Worm (Caenorhabditis elegans): ENCODE results near the gene ing-3.

Gene ing-3

DNA sequence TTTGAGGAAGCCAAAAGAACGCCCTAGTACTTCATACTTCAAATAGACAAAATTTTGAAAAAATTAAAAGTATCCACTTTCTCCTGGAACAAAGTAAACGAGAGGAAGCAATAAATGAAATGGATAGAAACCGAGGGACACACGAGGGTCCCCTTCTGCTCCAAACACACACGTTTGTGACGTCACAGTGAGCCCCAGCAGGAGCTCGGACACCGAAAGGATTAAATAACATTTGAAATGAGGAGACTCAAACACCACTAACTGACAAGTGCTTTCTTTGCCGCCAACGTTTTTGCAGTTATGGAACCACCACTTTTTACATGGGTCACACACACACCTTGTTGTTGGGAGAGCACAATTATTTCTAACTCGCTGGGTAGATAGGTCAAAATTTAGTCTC lies 27.6 kb downstream of the ing-3 start (continued):
- TF ChIP-seq ztf-4 (tag; optimal IDR thresholded peaks at IDR 0.05), result peak; percentile 0
- TF ChIP-seq nhr-20 (tag; optimal IDR thresholded peaks at IDR 0.05), result peak; percentile 4

ce11 chrII:13907615-13908014 lies 31.8 kb downstream of the ing-3 start:
- no peak for TF ChIP-seq efl-3 (GFP tag; optimal IDR thresholded peaks at IDR 0.05)
- no peak for TF ChIP-seq unc-130 (tag; optimal IDR thresholded peaks at IDR 0.05)
- TF ChIP-seq dpl-1 (GFP tag; optimal IDR thresholded peaks at IDR 0.05), result no peak
- no peak for TF ChIP-seq tlp-1 (tag; optimal IDR thresholded peaks at IDR 0.05)
- no peak for TF ChIP-seq efl-1 (optimal IDR thresholded peaks at IDR 0.05)
- peak; percentile 21 to 81 for TF ChIP-seq efl-1 (GFP tag; optimal IDR thresholded peaks at IDR 0.05 in 1 of 2)
- TF ChIP-seq lir-3 (tag; optimal IDR thresholded peaks at IDR 0.05; ENCODE audit: poor library complexity), result no peak

ce11 chrII:13908592-13908991 lies 32.8 kb downstream of the ing-3 start, which contains the start of gene citk-1:
citk-1 (plus strand) TSS chrII:13908914.
- TF ChIP-seq lin-15B (tag; optimal IDR thresholded peaks at IDR 0.05) (peak; percentile 26), vab-15 (tag; optimal IDR thresholded peaks at IDR 0.05) (peak; percentile 82), xbp-1 (tag; optimal IDR thresholded peaks at IDR 0.05) (peak; percentile 80), grh-1 (GFP tag; IDR thresholded peaks at IDR 0.05) (peak; percentile 62), mab-9 (GFP tag; IDR thresholded peaks at IDR 0.05) (no peak), fkh-10 (GFP tag; optimal IDR thresholded peaks at IDR 0.05) (peak; percentile 21), F16B12.6 (tag; optimal IDR thresholded peaks at IDR 0.05) (peak; percentile 99), zip-4 (GFP tag; optimal IDR thresholded peaks at IDR 0.05) (peak; percentile 5), ceh-63 (GFP tag; optimal IDR thresholded peaks at IDR 0.05) (no peak), hlh-17 (GFP tag; optimal IDR thresholded peaks at IDR 0.05; ENCODE audit: borderline replicate concordance) (no peak), ceh-8 (GFP tag; optimal IDR thresholded peaks at IDR 0.05) (no peak), aly-2 (tag; optimal IDR thresholded peaks at IDR 0.05) (peak; percentile 28), elt-3 (tag; optimal IDR thresholded peaks at IDR 0.05) (peak in 2 of 6 experiments; percentile 32 to 50), alr-1 (tag; optimal IDR thresholded peaks at IDR 0.05; ENCODE audit: borderline replicate concordance) (no peak), snu-23 (GFP tag; optimal IDR thresholded peaks at IDR 0.05) (peak; percentile 83), tlp-1 (tag; optimal IDR thresholded peaks at IDR 0.05) (no peak), lin-13 (GFP tag; optimal IDR thresholded peaks at IDR 0.05) (peak; percentile 76), dpl-1 (GFP tag; optimal IDR thresholded peaks at IDR 0.05) (peak; percentile 98 to 99 (median 98)), pax-3 (tag; optimal IDR thresholded peaks at IDR 0.05) (peak; percentile 10), nhr-19 (GFP tag; conservative IDR thresholded peaks at IDR 0.05) (peak; percentile 64), swsn-7 (tag; optimal IDR thresholded peaks at IDR 0.05) (peak; percentile 73), nhr-237 (tag; optimal IDR thresholded peaks at IDR 0.05) (no peak), hlh-4 (tag; optimal IDR thresholded peaks at IDR 0.05) (no peak), fos-1 (tag; optimal IDR thresholded peaks at IDR 0.05) (peak; percentile 63), ces-1 (GFP tag; optimal IDR thresholded peaks at IDR 0.05) (no peak), hpl-2 (GFP tag; optimal IDR thresholded peaks at IDR 0.05) (no peak), lin-14 (GFP tag; optimal IDR thresholded peaks at IDR 0.05) (peak; percentile 77), mef-2 (tag; optimal IDR thresholded peaks at IDR 0.05) (no peak), pag-3 (tag; optimal IDR thresholded peaks at IDR 0.05; ENCODE audit: borderline replicate concordance, insufficient read depth) (no peak), pqm-1 (tag; optimal IDR thresholded peaks at IDR 0.05) (no peak), unc-130 (tag; optimal IDR thresholded peaks at IDR 0.05) (peak; percentile 74), nhr-28 (tag; optimal IDR thresholded peaks at IDR 0.05) (no peak), ceh-82 (tag; optimal IDR thresholded peaks at IDR 0.05) (peak; percentile 19 to 90 (median 52)), ama-1 (optimal IDR thresholded peaks at IDR 0.05) (no peak), unc-98 (GFP tag; IDR thresholded peaks at IDR 0.05) (no peak), blmp-1 (tag; optimal IDR thresholded peaks at IDR 0.05) (peak; percentile 88), nhr-20 (tag; optimal IDR thresholded peaks at IDR 0.05) (peak; percentile 77), sup-37 (GFP tag; optimal IDR thresholded peaks at IDR 0.05) (no peak), nhr-71 (tag; optimal IDR thresholded peaks at IDR 0.05) (peak; percentile 81), elt-2 (tag; optimal IDR thresholded peaks at IDR 0.05) (peak; percentile 20), irx-1 (tag; optimal IDR thresholded peaks at IDR 0.05) (no peak), nhr-85 (tag) (peak; percentile 81), nhr-77 (tag; optimal IDR thresholded peaks at IDR 0.05) (peak; percentile 84), ets-5 (GFP tag; IDR thresholded peaks at IDR 0.05) (no peak)

Measured in whole organism, L1 larva.